Fruit fly (Drosophila melanogaster): Measurements from ENCODE around the gene CG1142.

The CG1142 gene

dm6 chr3R:7473767-7474254, at the start of gene CG1142:
TSS of gene CG1142 (minus strand) at chr3R:7473781.
- peak; percentile 99 for TF ChIP-seq CG17801 (GFP tag; optimal IDR thresholded peaks at IDR 0.05; ENCODE audit: partially characterized antibody)

dm6 chr3R:7522266-7522955, 48.8 kb upstream of the CG1142 start:
- TF ChIP-seq CG17801 (GFP tag; optimal IDR thresholded peaks at IDR 0.05; ENCODE audit: partially characterized antibody) = no peak

DNA sequence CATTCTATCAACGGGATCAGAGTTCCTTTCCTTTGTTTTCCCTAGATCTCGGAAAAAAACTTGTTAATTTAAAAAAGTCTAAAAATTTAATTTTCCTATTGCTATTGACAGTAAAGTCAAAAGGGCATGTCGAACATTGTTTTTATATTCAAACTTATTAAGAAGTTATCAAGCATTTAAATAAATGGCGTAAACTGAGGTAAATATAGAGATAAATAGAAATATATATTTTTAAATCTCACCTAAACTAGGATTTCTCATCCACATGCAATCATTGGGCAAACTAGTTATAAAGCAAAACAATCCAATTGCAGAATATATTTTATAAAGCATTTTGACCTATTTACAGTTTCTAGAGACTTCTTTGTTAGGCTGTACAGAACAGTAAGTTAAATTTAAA, 45.8 kb upstream of the CG1142 start, which contains the start of gene Ubc84D:
Ubc84D (minus strand) TSS at position 101 of the 400 bp plus-strand sequence.
- no peak for TF ChIP-seq CG17801 (GFP tag; optimal IDR thresholded peaks at IDR 0.05; ENCODE audit: partially characterized antibody)

dm6 chr3R:7515599-7516069, 42.1 kb upstream of the CG1142 start, which contains the start of gene alpha-Est8:
TSS of gene alpha-Est8 (minus strand) at chr3R:7515670.
- TF ChIP-seq CG17801 (GFP tag; optimal IDR thresholded peaks at IDR 0.05; ENCODE audit: partially characterized antibody) = peak; percentile 58

- TF ChIP-seq CG17801 (GFP tag; optimal IDR thresholded peaks at IDR 0.05; ENCODE audit: partially characterized antibody) = no peak
Observed at dm6 chr3R:7514232-7514863, 40.8 kb upstream of the CG1142 start.

dm6 chr3R:7508198-7508837, 34.7 kb upstream of the CG1142 start:
- peak; percentile 27 for TF ChIP-seq CG17801 (GFP tag; optimal IDR thresholded peaks at IDR 0.05; ENCODE audit: partially characterized antibody)

DNA sequence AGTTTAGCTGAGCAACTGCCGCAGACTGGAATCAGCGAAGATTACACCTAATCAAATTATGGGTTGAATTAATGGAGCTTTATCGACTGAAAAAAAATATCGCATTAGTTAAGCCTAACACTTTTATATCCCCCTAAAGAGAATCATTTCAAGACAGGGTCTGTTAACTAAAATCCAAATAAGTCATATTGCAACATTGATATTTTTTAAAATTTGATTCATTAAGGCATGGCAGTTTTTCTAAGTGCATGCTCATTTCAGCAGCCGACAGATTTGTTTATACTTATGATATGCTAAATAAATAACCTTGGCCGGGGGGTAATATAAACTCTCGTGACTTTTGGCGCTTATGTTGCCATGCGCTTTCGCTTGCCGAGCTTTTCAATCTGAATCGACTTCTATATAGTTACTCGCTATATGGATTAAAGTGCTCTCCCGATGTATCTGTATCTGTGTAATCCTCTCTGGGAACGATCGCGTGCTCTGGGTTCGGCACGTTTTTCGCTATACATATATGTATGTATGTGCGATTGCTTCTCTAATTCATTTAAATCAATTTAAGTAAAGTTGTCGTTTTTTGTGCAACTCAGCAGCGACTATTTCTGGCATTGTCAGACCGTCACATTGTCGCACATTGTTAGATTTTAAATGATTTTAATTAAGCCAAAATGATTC, 32.9 kb upstream of the CG1142 start:
- TF ChIP-seq CG17801 (GFP tag; optimal IDR thresholded peaks at IDR 0.05; ENCODE audit: partially characterized antibody) = peak; percentile 20

DNA sequence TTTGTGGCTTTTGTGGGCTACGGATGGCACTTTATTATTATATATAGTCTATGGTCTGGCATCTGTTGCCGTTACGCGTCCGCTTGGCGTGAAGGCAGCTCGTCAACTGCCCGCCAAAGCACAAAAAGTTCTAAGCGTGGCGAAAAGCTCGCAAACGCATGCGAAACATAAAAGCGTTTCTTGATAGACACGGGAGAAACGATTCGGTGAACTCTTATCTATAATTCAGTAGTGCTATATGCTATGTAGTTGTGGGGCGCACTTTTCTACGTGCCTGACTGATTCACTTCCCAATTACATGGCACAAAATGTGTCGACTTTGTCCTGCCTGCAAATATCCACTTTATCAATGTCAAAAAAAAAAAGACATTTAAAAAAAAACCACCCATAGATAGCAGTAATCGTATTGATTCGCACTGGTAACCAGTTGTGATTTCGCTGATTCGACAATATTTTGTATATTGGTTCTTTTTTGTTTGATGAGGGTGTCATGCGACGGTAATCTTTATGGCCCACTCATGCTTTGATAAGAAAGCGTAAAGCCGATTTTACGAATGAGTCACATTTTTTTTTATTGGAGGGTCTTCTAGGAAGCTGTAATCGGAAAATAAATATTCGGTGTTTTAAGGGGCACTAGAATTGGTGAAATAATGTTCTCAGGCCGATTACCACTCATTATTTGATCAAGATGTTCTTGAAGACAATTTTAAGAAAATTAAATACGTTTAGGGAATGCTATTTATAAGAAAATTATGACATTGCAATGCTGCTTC, 31.6 kb upstream of the CG1142 start, which contains the start of gene alpha-Est9:
alpha-Est9 (minus strand) TSS at position 110 of the 773 bp plus-strand sequence.
- TF ChIP-seq CG17801 (GFP tag; optimal IDR thresholded peaks at IDR 0.05; ENCODE audit: partially characterized antibody) = peak; percentile 27

DNA sequence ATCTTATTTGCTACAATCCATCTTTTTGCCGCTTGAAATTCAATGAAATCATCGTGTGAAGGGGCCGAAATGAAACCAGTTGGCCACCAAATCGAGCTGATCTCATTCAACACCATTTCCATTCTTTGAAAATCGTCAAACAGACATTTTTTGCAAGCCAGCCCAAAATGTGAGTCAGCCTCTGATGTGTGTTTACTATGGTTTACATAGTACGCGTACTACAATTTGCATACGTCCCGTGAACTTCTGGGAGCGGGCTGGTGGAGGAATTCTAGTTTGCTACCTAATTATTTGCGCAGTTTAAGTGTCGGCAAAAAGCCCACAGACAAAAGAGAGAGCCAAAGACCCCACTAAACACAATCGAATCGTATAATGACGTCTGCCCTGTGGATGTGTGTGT, 29.6 kb upstream of the CG1142 start:
- TF ChIP-seq CG17801 (GFP tag; optimal IDR thresholded peaks at IDR 0.05; ENCODE audit: partially characterized antibody) = no peak

- no peak for TF ChIP-seq CG17801 (GFP tag; optimal IDR thresholded peaks at IDR 0.05; ENCODE audit: partially characterized antibody)
Observed at dm6 chr3R:7502276-7502675, 28.7 kb upstream of the CG1142 start, which contains the start of gene Mics1. TSS of gene Mics1 (minus strand) at chr3R:7502376.

dm6 chr3R:7500513-7500912, 26.9 kb upstream of the CG1142 start:
- TF ChIP-seq CG17801 (GFP tag; optimal IDR thresholded peaks at IDR 0.05; ENCODE audit: partially characterized antibody) = no peak

dm6 chr3R:7499488-7499887, 25.9 kb upstream of the CG1142 start:
- TF ChIP-seq CG17801 (GFP tag; optimal IDR thresholded peaks at IDR 0.05; ENCODE audit: partially characterized antibody) = no peak

DNA sequence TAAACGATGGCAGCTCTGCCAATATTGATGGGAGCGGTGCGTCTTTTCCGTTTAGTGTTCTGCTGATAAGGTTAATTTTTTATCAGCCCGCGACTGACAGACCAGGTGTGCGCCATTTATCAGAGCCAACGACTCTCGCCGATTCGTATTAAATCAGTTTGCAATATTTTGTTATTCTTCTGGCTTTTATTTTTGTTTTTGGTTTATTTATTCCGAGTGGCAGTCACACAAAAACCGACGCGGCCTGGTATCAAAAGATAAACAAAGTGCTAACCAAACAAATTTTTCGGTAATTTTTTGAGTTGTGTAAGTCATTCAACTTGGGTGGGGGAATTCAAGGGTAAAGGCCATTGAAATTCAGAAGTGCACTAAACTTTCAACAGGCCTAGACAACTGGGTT, 23.9 kb upstream of the CG1142 start:
- TF ChIP-seq CG17801 (GFP tag; optimal IDR thresholded peaks at IDR 0.05; ENCODE audit: partially characterized antibody) = peak; percentile 61

DNA sequence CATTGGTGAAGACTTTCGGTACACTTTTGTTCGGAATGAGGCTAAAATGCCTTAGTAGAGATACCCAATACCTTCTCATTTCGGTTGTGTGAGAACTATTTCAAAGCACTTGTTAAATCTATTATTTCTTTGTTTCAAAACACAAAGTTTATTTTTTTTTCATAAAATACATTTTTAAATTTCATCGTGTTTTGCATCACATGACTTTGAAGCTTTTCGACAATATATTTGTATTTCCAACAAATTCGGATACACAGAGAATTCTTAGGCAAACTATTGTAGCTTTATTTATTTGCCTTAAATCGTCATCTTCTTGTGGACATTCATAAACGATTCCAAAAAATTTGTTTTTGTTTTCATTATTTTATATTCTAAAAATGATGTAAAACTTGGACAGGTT, 20.2 kb upstream of the CG1142 start, which contains the start of gene alpha-Est10:
alpha-Est10 (minus strand) TSS at position 101 of the 400 bp plus-strand sequence.
- TF ChIP-seq CG17801 (GFP tag; optimal IDR thresholded peaks at IDR 0.05; ENCODE audit: partially characterized antibody) = no peak

Measured in ovary, adult (tissue).